Worm (Caenorhabditis elegans): ENCODE measurements around the gene C24H11.2.
A peak's percentile ranks its signal among the peaks of the same experiment; 100 is the strongest.

The C24H11.2 gene

DNA sequence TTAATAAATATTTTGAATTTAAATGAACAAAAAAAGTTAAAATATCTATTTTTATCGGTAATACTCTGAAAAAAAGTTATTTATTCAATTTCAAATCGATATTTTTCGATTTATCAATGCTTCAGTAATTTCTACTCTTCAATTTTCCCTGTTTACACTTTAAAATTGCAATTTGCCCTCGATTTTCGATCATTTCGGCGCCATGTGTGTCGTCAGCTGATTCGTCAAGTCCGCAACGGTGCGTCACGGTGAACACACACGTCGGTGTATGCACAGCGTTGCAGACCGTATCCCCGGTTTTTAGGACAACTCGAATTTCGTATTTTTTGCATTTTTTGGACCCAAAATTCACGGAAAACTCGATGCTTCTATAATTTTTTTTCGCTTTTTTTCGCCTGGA is 31.1 kb upstream of the C24H11.2 start, which contains the start of gene C18D11.3 (continued):
- TF ChIP-seq ceh-79 (tag; optimal IDR thresholded peaks at IDR 0.05) (no peak), pha-4 (tag; optimal IDR thresholded peaks at IDR 0.05) (peak; percentile 64), ceh-91 (GFP tag; IDR thresholded peaks at IDR 0.05) (peak; percentile 33; the same call in 1 of the 2 replicates), gei-17 (GFP tag; optimal IDR thresholded peaks at IDR 0.05) (no peak), rec-8 (tag; optimal IDR thresholded peaks at IDR 0.05) (no peak), F57A8.1 (GFP tag; optimal IDR thresholded peaks at IDR 0.05) (no peak), ztf-28 (GFP tag; IDR thresholded peaks at IDR 0.05) (0 out of 2 replicates have a peak, but pooled peaks have one; percentile 7), akir-1 (GFP tag; optimal IDR thresholded peaks at IDR 0.05) (no peak), B0019.2 (GFP tag; conservative IDR thresholded peaks at IDR 0.05) (0 out of 2 replicates have a peak, but pooled peaks have one; percentile 46), atf-7 (tag; optimal IDR thresholded peaks at IDR 0.05) (peak; percentile 32), C17E4.6 (GFP tag; IDR thresholded peaks at IDR 0.05) (no peak), madf-10 (tag; optimal IDR thresholded peaks at IDR 0.05) (peak; percentile 15), F10E7.11 (tag; optimal IDR thresholded peaks at IDR 0.05) (no peak), let-607 (tag; optimal IDR thresholded peaks at IDR 0.05) (peak in 1 of 2 experiments; percentile 30), ceh-40 (GFP tag; IDR thresholded peaks at IDR 0.05) (no peak), nfyb-1 (GFP tag; IDR thresholded peaks at IDR 0.05) (peak; percentile 80), ztf-22 (GFP tag; optimal IDR thresholded peaks at IDR 0.05) (peak; percentile 36), sptf-2 (GFP tag; optimal IDR thresholded peaks at IDR 0.05) (no peak), lin-26 (GFP tag; IDR thresholded peaks at IDR 0.05) (peak; percentile 70; the same call in 1 of the 2 replicates), repo-1 (tag; optimal IDR thresholded peaks at IDR 0.05) (no peak), unc-62 (GFP tag; optimal IDR thresholded peaks at IDR 0.05) (no peak), mes-4 (tag; optimal IDR thresholded peaks at IDR 0.05) (no peak), ama-1 (optimal IDR thresholded peaks at IDR 0.05) (no peak), ama-1 (GFP tag; optimal IDR thresholded peaks at IDR 0.05) (no peak), ceh-58 (GFP tag; IDR thresholded peaks at IDR 0.05) (no peak), tbx-9 (tag; optimal IDR thresholded peaks at IDR 0.05; ENCODE audit: borderline replicate concordance) (no peak), rcor-1 (GFP tag; IDR thresholded peaks at IDR 0.05) (peak; percentile 19; the same call in 1 of the 2 replicates), sea-2 (GFP tag; IDR thresholded peaks at IDR 0.05) (no peak), Y56A3A.18 (GFP tag; IDR thresholded peaks at IDR 0.05) (no peak), xnd-1 (tag; optimal IDR thresholded peaks at IDR 0.05) (no peak), Y67H2A.10 (GFP tag; conservative IDR thresholded peaks at IDR 0.05) (peak; percentile 71; the same call in 1 of the 2 replicates), madf-8 (GFP tag; conservative IDR thresholded peaks at IDR 0.05) (peak; percentile 31; the same call in 1 of the 2 replicates), K11D2.4 (GFP tag; IDR thresholded peaks at IDR 0.05) (0 out of 2 replicates have a peak, but pooled peaks have one; percentile 56), efl-1 (GFP tag; optimal IDR thresholded peaks at IDR 0.05) (peak; percentile 65), F33H1.4 (GFP tag; IDR thresholded peaks at IDR 0.05) (peak; percentile 51), hlh-26 (GFP tag; conservative IDR thresholded peaks at IDR 0.05) (no peak), Y95B8A.8 (GFP tag; IDR thresholded peaks at IDR 0.05) (no peak), somi-1 (GFP tag; optimal IDR thresholded peaks at IDR 0.05) (no peak), him-1 (tag; optimal IDR thresholded peaks at IDR 0.05) (peak; percentile 16), hsf-1 (GFP tag; IDR thresholded peaks at IDR 0.05) (0 out of 2 replicates have a peak, but pooled peaks have one; percentile 37), chd-7 (tag; optimal IDR thresholded peaks at IDR 0.05) (no peak), lir-1 (GFP tag; conservative IDR thresholded peaks at IDR 0.05) (no peak), B0261.1 (tag; optimal IDR thresholded peaks at IDR 0.05) (no peak), nhr-120 (GFP tag; IDR thresholded peaks at IDR 0.05) (no peak), die-1 (tag; optimal IDR thresholded peaks at IDR 0.05) (no peak), lag-1 (GFP tag; IDR thresholded peaks at IDR 0.05) (no peak), egl-18 (GFP tag; IDR thresholded peaks at IDR 0.05) (no peak), egl-44 (GFP tag; IDR thresholded peaks at IDR 0.05) (peak; percentile 69; the same call in 1 of the 2 replicates), nhr-80 (tag; optimal IDR thresholded peaks at IDR 0.05) (peak; percentile 75)
